Worm (Caenorhabditis elegans): ENCODE results near the gene R09E10.13.

- TF ChIP-seq mab-5 (tag; optimal IDR thresholded peaks at IDR 0.05) = peak; percentile 75
- TF ChIP-seq skn-1 (tag; optimal IDR thresholded peaks at IDR 0.05) = peak; percentile 69
- TF ChIP-seq ZK546.5 (tag; optimal IDR thresholded peaks at IDR 0.05) = no peak
- TF ChIP-seq snpc-4 (tag; optimal IDR thresholded peaks at IDR 0.05) = peak; percentile 32
- peak; percentile 69 for TF ChIP-seq ztf-4 (tag; optimal IDR thresholded peaks at IDR 0.05)
- TF ChIP-seq nhr-12 (tag; optimal IDR thresholded peaks at IDR 0.05) = peak; percentile 33
- TF ChIP-seq lsy-2 (tag; optimal IDR thresholded peaks at IDR 0.05) = peak; percentile 65 to 92
These were observed 42.6 kb downstream of the R09E10.13 start for ce11 chrIV:10252350-10252792.
